Fruit fly (Drosophila melanogaster): ENCODE measurements around the gene CG18249.

The CG18249 gene

DNA sequence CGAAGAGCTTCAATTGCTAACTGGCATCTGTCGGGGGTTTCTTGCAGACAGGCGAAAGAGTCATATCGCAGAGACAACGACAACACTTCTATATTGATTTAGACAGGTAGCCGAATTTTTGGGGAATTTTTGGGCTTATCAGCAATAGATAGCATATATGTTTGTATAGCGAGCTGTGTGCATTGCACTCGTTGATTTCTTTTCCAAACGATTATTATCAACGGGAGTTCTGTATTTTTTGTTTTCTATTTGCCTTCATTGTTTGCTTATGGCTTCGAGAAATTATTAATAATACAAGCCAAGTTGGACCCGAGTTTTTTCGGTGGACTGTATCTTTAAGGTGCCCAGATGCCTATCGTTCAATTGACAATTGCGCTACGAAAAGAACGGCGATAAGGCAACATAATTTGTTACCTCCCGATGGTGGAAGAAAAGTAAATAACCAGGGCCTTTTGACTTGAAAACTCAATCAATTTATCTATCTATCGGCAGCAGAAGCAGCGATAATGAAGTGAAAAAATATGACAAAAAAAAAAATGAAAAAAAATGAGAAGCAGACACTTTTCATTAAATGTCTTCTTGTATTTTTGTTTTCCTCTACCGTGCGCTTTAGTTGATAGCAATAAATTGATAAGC is 39.5 kb upstream of the CG18249 start (continued):
- TF ChIP-seq row (GFP tag; IDR thresholded peaks at IDR 0.05) (no peak), Pdp1 (GFP tag; optimal IDR thresholded peaks at IDR 0.05) (no peak), shn (GFP tag; optimal IDR thresholded peaks at IDR 0.05) (no peak), CG10321 (GFP tag; IDR thresholded peaks at IDR 0.05) (no peak), cwo (GFP tag; optimal IDR thresholded peaks at IDR 0.05) (no peak), fd96Cb (tag; optimal IDR thresholded peaks at IDR 0.05) (no peak), unpg (GFP tag; optimal IDR thresholded peaks at IDR 0.05) (peak; percentile 4), Sox100B (GFP tag; optimal IDR thresholded peaks at IDR 0.05) (peak; percentile 42), Dbx (GFP tag; IDR thresholded peaks at IDR 0.05) (no peak), Hmr (GFP tag; optimal IDR thresholded peaks at IDR 0.05) (peak; percentile 2), Ets97D (GFP tag; optimal IDR thresholded peaks at IDR 0.05) (no peak), Fer2 (tag; optimal IDR thresholded peaks at IDR 0.05) (no peak), crp (GFP tag; optimal IDR thresholded peaks at IDR 0.05) (no peak), CG17328 (GFP tag; IDR thresholded peaks at IDR 0.05) (0 out of 2 replicates have a peak, but pooled peaks have one; percentile 10), Lhr (GFP tag; optimal IDR thresholded peaks at IDR 0.05) (peak; percentile 12), Dfd (GFP tag; optimal IDR thresholded peaks at IDR 0.05) (no peak), CG17829 (tag; optimal IDR thresholded peaks at IDR 0.05) (peak; percentile 20), chm (GFP tag; IDR thresholded peaks at IDR 0.05) (peak; percentile 51), CG1233 (GFP tag; optimal IDR thresholded peaks at IDR 0.05) (peak; percentile 39), ro (GFP tag; IDR thresholded peaks at IDR 0.05) (no peak), CG33213 (GFP tag; optimal IDR thresholded peaks at IDR 0.05) (no peak), CG18619 (GFP tag; optimal IDR thresholded peaks at IDR 0.05) (peak; percentile 37), chif (GFP tag; optimal IDR thresholded peaks at IDR 0.05) (peak in 1 of 2 experiments; percentile 42), ham (GFP tag; IDR thresholded peaks at IDR 0.05) (no peak), CG31388 (GFP tag; optimal IDR thresholded peaks at IDR 0.05) (no peak), Six4 (GFP tag; optimal IDR thresholded peaks at IDR 0.05) (no peak), HLH54F (GFP tag; optimal IDR thresholded peaks at IDR 0.05) (no peak), trh (GFP tag; optimal IDR thresholded peaks at IDR 0.05) (no peak), zen (tag; optimal IDR thresholded peaks at IDR 0.05) (peak; percentile 4), Dip2 (GFP tag; IDR thresholded peaks at IDR 0.05) (no peak), Dad (GFP tag; optimal IDR thresholded peaks at IDR 0.05) (no peak), NfI (GFP tag; optimal IDR thresholded peaks at IDR 0.05) (no peak), CG10366 (GFP tag; IDR thresholded peaks at IDR 0.05) (no peak), esg (GFP tag; conservative IDR thresholded peaks at IDR 0.05) (no peak), prd (optimal IDR thresholded peaks at IDR 0.05) (no peak), prd (GFP tag; IDR thresholded peaks at IDR 0.05) (no peak), Spps (tag; optimal IDR thresholded peaks at IDR 0.05) (peak; percentile 12), gsb-n (tag; optimal IDR thresholded peaks at IDR 0.05) (peak; percentile 43), CG15514 (GFP tag; optimal IDR thresholded peaks at IDR 0.05) (no peak), CG16779 (GFP tag; IDR thresholded peaks at IDR 0.05) (no peak), CG12155 (GFP tag; optimal IDR thresholded peaks at IDR 0.05) (no peak), D (optimal IDR thresholded peaks at IDR 0.05) (no peak), D (GFP tag; optimal IDR thresholded peaks at IDR 0.05) (peak; percentile 35), slp2 (GFP tag; optimal IDR thresholded peaks at IDR 0.05) (peak; percentile 2), CG6175 (GFP tag; IDR thresholded peaks at IDR 0.05) (no peak), disco-r (GFP tag; optimal IDR thresholded peaks at IDR 0.05) (no peak), Dip3 (GFP tag; optimal IDR thresholded peaks at IDR 0.05) (no peak), bcd (GFP tag; optimal IDR thresholded peaks at IDR 0.05) (no peak), CG4730 (GFP tag; IDR thresholded peaks at IDR 0.05) (no peak), CG7786 (GFP tag; optimal IDR thresholded peaks at IDR 0.05) (no peak), slbo (GFP tag; IDR thresholded peaks at IDR 0.05) (no peak), HmgD (GFP tag; optimal IDR thresholded peaks at IDR 0.05) (no peak)
